Fruit fly (Drosophila melanogaster) whole organism, embryonic: ENCODE data around the gene CG42828.

Experiments used
- Abd-B ChIP-seq: fragments of 200-800 bp; sonication (Bioruptor generic); optimal IDR thresholded peaks from 2 replicates; lab custom pipeline; 2018; ENCODE audit warnings: missing biosample characterization, mild to moderate bottlenecking, missing genetic modification characterization, moderate library complexity
- B-H2 ChIP-seq: fragments of 200-800 bp; sonication (Bioruptor generic); optimal IDR thresholded peaks from 2 replicates; lab custom pipeline; 2018; ENCODE audit warnings: missing biosample characterization, mild to moderate bottlenecking, missing genetic modification characterization
- CG10209 ChIP-seq: fragments of 200-800 bp; sonication (Bioruptor generic); optimal IDR thresholded peaks from 3 replicates; lab custom pipeline; 2017; ENCODE audit warnings: missing biosample characterization, mild to moderate bottlenecking, missing genetic modification characterization, missing genetic modification reagents
- CG1024 ChIP-seq: fragments of 200-800 bp; sonication (Bioruptor generic); IDR thresholded peaks from 2 replicates; pipeline ENCODE4 v1.3.6; 2022; ENCODE audit warnings: missing biosample characterization, missing genetic modification characterization
- CG11504 ChIP-seq: fragments of 200-800 bp; sonication (Bioruptor generic); optimal IDR thresholded peaks from 3 replicates; lab custom pipeline; 2019; ENCODE audit warnings: missing biosample characterization, mild to moderate bottlenecking, missing genetic modification characterization, moderate library complexity
- CG12659 ChIP-seq: fragments of 200-800 bp; sonication (Bioruptor generic); optimal IDR thresholded peaks from 3 replicates; lab custom pipeline; 2017; ENCODE audit warnings: mild to moderate bottlenecking, missing biosample characterization, missing genetic modification reagents, missing genetic modification characterization
- CG15011 ChIP-seq: fragments of 200-800 bp; sonication (Bioruptor generic); optimal IDR thresholded peaks from 3 replicates; lab custom pipeline; 2018; ENCODE audit warnings: missing biosample characterization, mild to moderate bottlenecking, missing genetic modification characterization
- CG15269 ChIP-seq: fragments of 200-800 bp; sonication (Bioruptor generic); optimal IDR thresholded peaks from 2 replicates; lab custom pipeline; 2018; ENCODE audit warnings: missing biosample characterization, mild to moderate bottlenecking, missing genetic modification characterization, moderate library complexity
- CG1529 ChIP-seq: fragments of 200-800 bp; sonication (Bioruptor generic); optimal IDR thresholded peaks from 3 replicates; lab custom pipeline; 2018; ENCODE audit warnings: missing biosample characterization, missing genetic modification characterization
- CG15696 ChIP-seq: fragments of 200-800 bp; sonication (Bioruptor generic); optimal IDR thresholded peaks from 2 replicates; lab custom pipeline; 2019; ENCODE audit warnings: missing biosample characterization, mild to moderate bottlenecking, missing genetic modification characterization, moderate library complexity
- CG17328 ChIP-seq: fragments of 200-800 bp; sonication (Bioruptor generic); IDR thresholded peaks from 2 replicates; pipeline ENCODE4 v1.3.6; 2022; ENCODE audit warnings: missing biosample characterization, missing genetic modification characterization
- CG2116 ChIP-seq: fragments of 200-800 bp; sonication (Bioruptor generic); optimal IDR thresholded peaks from 3 replicates; lab custom pipeline; 2018; ENCODE audit warnings: missing biosample characterization, mild to moderate bottlenecking, missing genetic modification characterization
- CG2712 ChIP-seq: fragments of 200-800 bp; optimal IDR thresholded peaks from 3 replicates; lab custom pipeline; 2019; ENCODE audit warnings: missing biosample characterization, mild to moderate bottlenecking, missing genetic modification characterization, moderate library complexity
- CG31224 ChIP-seq: fragments of 200-800 bp; sonication (Bioruptor generic); IDR thresholded peaks from 2 replicates; pipeline ENCODE4 v1.3.6; 2022; ENCODE audit warnings: missing biosample characterization, missing genetic modification characterization
- CG34376 ChIP-seq: fragments of 200-800 bp; sonication (Bioruptor generic); optimal IDR thresholded peaks from 2 replicates; lab custom pipeline; 2018; ENCODE audit warnings: missing biosample characterization, mild to moderate bottlenecking, missing genetic modification characterization
- CG4730 ChIP-seq: fragments of 200-800 bp; sonication (Bioruptor generic); IDR thresholded peaks from 2 replicates; pipeline ENCODE4 v1.3.6; 2022; ENCODE audit warnings: missing biosample characterization, missing genetic modification characterization
- CG8290 ChIP-seq, 3 experiments: fragments of 200-800 bp; sonication (Bioruptor generic); optimal IDR thresholded peaks; 2 replicates each; lab custom pipeline; 2016 to 2019; ENCODE audit warnings: missing biosample characterization in 3 of 3, missing genetic modification characterization in 3 of 3, mild to moderate bottlenecking in 2 of 3, moderate library complexity in 1 of 3
- CG8924 ChIP-seq: fragments of 200-800 bp; optimal IDR thresholded peaks from 3 replicates; lab custom pipeline; 2019; ENCODE audit warnings: missing biosample characterization, mild to moderate bottlenecking, missing genetic modification characterization, moderate library complexity
- Dll ChIP-seq: fragments of 200-800 bp; sonication (Bioruptor generic); IDR thresholded peaks from 4 replicates; pipeline ENCODE4 v1.3.6; 2022; ENCODE audit warnings: missing biosample characterization, missing genetic modification characterization; ENCODE audit not compliant: partially characterized antibody
- Fer1 ChIP-seq: fragments of 200-800 bp; sonication (Bioruptor generic); optimal IDR thresholded peaks from 2 replicates; lab custom pipeline; 2017; ENCODE audit warnings: missing biosample characterization, mild to moderate bottlenecking, missing genetic modification characterization
- HLHmδ ChIP-seq: fragments of 200-800 bp; sonication (Bioruptor generic); optimal IDR thresholded peaks from 2 replicates; lab custom pipeline; 2018; ENCODE audit warnings: missing biosample characterization, mild to moderate bottlenecking, missing genetic modification characterization, moderate library complexity
- HmgZ ChIP-seq: fragments of 200-800 bp; sonication (Bioruptor generic); optimal IDR thresholded peaks from 2 replicates; lab custom pipeline; 2018; ENCODE audit warnings: missing biosample characterization, mild to moderate bottlenecking, missing genetic modification characterization
- Jarid2 ChIP-seq: fragments of 200-800 bp; sonication (Bioruptor generic); optimal IDR thresholded peaks from 3 replicates; lab custom pipeline; 2017; ENCODE audit warnings: mild to moderate bottlenecking, missing biosample characterization, missing genetic modification reagents, missing genetic modification characterization
- Mrtf ChIP-seq: fragments of 200-800 bp; sonication (Bioruptor generic); IDR thresholded peaks from 3 replicates; pipeline ENCODE4 v1.3.6; 2022; ENCODE audit warnings: missing biosample characterization, missing genetic modification characterization
- Oli ChIP-seq: fragments of 200-800 bp; sonication (Bioruptor generic); optimal IDR thresholded peaks from 2 replicates; lab custom pipeline; 2018; ENCODE audit warnings: missing biosample characterization, mild to moderate bottlenecking, missing genetic modification characterization, moderate library complexity
- PHDP ChIP-seq: fragments of 200-800 bp; sonication (Bioruptor generic); optimal IDR thresholded peaks from 3 replicates; lab custom pipeline; 2018; ENCODE audit warnings: missing biosample characterization, mild to moderate bottlenecking, missing genetic modification characterization, moderate library complexity
- Xrp1 ChIP-seq: fragments of 200-800 bp; sonication (Bioruptor generic); IDR thresholded peaks from 2 replicates; pipeline ENCODE4 v1.3.6; 2022; ENCODE audit warnings: missing biosample characterization, missing genetic modification characterization
- ac ChIP-seq: fragments of 200-800 bp; sonication (Bioruptor generic); optimal IDR thresholded peaks from 3 replicates; lab custom pipeline; 2017; ENCODE audit warnings: missing biosample characterization, mild to moderate bottlenecking, missing genetic modification characterization
- bsh ChIP-seq, 2 experiments: fragments of 200-800 bp; sonication (Bioruptor generic); optimal IDR thresholded peaks; 2 replicates each; lab custom pipeline; 2017 to 2018; ENCODE audit warnings: mild to moderate bottlenecking in 2 of 2, missing biosample characterization in 2 of 2, missing genetic modification characterization in 2 of 2, moderate library complexity in 1 of 2
- corto ChIP-seq: fragments of 200-800 bp; sonication (Bioruptor generic); optimal IDR thresholded peaks from 2 replicates; lab custom pipeline; 2016; ENCODE audit warnings: missing biosample characterization, mild to moderate bottlenecking, missing genetic modification characterization, moderate library complexity
- gfzf ChIP-seq: fragments of 200-800 bp; sonication (Bioruptor generic); optimal IDR thresholded peaks from 2 replicates; lab custom pipeline; 2016; ENCODE audit warnings: missing biosample characterization, mild to moderate bottlenecking, missing genetic modification characterization, moderate library complexity
- ind ChIP-seq: fragments of 200-800 bp; sonication (Bioruptor generic); optimal IDR thresholded peaks from 3 replicates; lab custom pipeline; 2016; ENCODE audit warnings: missing biosample characterization, missing genetic modification characterization
- insv ChIP-seq, 2 experiments: fragments of 200-800 bp; sonication (Bioruptor generic); optimal IDR thresholded peaks; 3 replicates each; lab custom pipeline; 2016 to 2018; ENCODE audit warnings: missing biosample characterization in 2 of 2, missing genetic modification characterization in 2 of 2
- pfk ChIP-seq: fragments of 200-800 bp; sonication (Bioruptor generic); optimal IDR thresholded peaks from 2 replicates; lab custom pipeline; 2018; ENCODE audit warnings: missing biosample characterization, mild to moderate bottlenecking, missing genetic modification characterization, moderate library complexity
- pzg ChIP-seq: fragments of 200-800 bp; sonication (Bioruptor generic); optimal IDR thresholded peaks from 3 replicates; lab custom pipeline; 2018; ENCODE audit warnings: missing biosample characterization, mild to moderate bottlenecking, missing genetic modification characterization, moderate library complexity
- row ChIP-seq: fragments of 200-800 bp; sonication (Bioruptor generic); IDR thresholded peaks from 3 replicates; pipeline ENCODE4 v1.3.6; 2022; ENCODE audit warnings: missing biosample characterization, missing genetic modification characterization
- sd ChIP-seq: fragments of 200-800 bp; sonication (Bioruptor generic); optimal IDR thresholded peaks from 3 replicates; lab custom pipeline; 2018; ENCODE audit warnings: missing biosample characterization, mild to moderate bottlenecking, missing genetic modification characterization, moderate library complexity
- slbo ChIP-seq: fragments of 200-800 bp; sonication (Bioruptor generic); IDR thresholded peaks from 2 replicates; pipeline ENCODE4 v1.3.6; 2022; ENCODE audit warnings: missing biosample characterization, missing genetic modification characterization
- sug ChIP-seq: fragments of 200-800 bp; optimal IDR thresholded peaks from 2 replicates; lab custom pipeline; 2019; ENCODE audit warnings: missing biosample characterization, mild to moderate bottlenecking, missing genetic modification characterization, moderate library complexity
- ttk ChIP-seq: fragments of 200-800 bp; sonication (Bioruptor generic); IDR thresholded peaks from 2 replicates; pipeline ENCODE4 v2.1.2; 2022; ENCODE audit warnings: missing biosample characterization, missing genetic modification characterization

Gene CG42828

DNA sequence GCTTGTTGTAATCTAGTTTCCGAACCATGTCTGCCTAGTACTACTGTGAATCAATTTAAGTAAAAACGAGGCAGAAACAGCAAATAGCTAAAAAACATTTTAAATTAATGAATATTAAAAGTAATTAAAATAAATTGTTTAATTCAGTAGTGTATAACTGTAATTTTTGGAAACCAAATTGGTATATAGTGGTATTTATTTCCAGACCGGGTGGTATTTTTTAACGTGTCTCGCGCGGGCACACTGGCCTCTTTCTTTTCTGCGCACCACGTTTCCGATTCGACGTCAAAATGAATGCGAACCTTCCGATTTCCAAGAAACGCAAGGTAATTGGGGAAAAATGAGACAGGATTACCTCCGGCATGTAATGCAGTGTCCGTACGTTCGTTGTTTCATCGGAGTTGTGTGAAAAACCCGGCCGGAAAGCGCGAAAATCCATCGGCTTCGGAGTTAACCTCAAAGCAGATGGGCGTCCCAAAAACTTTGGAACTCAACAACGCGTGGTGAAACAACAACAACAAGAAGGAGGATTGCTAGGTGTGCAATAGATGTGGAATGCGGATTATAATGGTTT is 14.9 kb upstream of the CG42828 start, which contains the start of gene RpS3 (continued):
- TF ChIP-seq CG1529 (GFP tag; lab: Kevin White, UChicago): peak; percentile 13
- peak; percentile 58 for TF ChIP-seq CG34376
- TF ChIP-seq slbo (GFP tag; lab: Robert Waterston, UW): no peak
- TF ChIP-seq pzg: peak; percentile 64
- peak; percentile 59 for TF ChIP-seq CG2116 (GFP tag; lab: Kevin White, UChicago)
- no peak for TF ChIP-seq ttk (GFP tag; lab: Robert Waterston, UW)
- TF ChIP-seq CG12659 (GFP tag; lab: Kevin White, UChicago): peak; percentile 50
- peak; percentile 94 for TF ChIP-seq CG2712 (tag; lab: Kevin White, UChicago)
- no peak for TF ChIP-seq CG10209
- peak; percentile 12 for TF ChIP-seq pfk (GFP tag; lab: Kevin White, UChicago)
- no peak for TF ChIP-seq CG1024 (GFP tag; lab: Robert Waterston, UW)
- TF ChIP-seq CG15269 (tag; lab: Kevin White, UChicago): no peak
- no peak for TF ChIP-seq corto (GFP tag; lab: Kevin White, UChicago)
- TF ChIP-seq Abd-B: no peak
- peak; percentile 57 for TF ChIP-seq CG11504 (tag; lab: Kevin White, UChicago)
- peak; percentile 3 for TF ChIP-seq CG15011 (GFP tag; lab: Kevin White, UChicago)
- no peak for TF ChIP-seq Mrtf (GFP tag; lab: Robert Waterston, UW)
- no peak for TF ChIP-seq ac
- peak; percentile 71 for TF ChIP-seq gfzf
- TF ChIP-seq bsh (GFP tag; optimal IDR thresholded peaks at IDR 0.05; lab: Kevin White, UChicago): peak in 1 of 2 experiments; percentile 45
- no peak for TF ChIP-seq ind
- peak; percentile 63 for TF ChIP-seq Fer1
- no peak for TF ChIP-seq CG15696 (tag; lab: Kevin White, UChicago)
- TF ChIP-seq CG17328: no peak
- TF ChIP-seq sug: peak; percentile 36
- TF ChIP-seq Xrp1 (GFP tag; lab: Robert Waterston, UW): no peak
- TF ChIP-seq B-H2 (GFP tag; lab: Kevin White, UChicago): peak; percentile 42
- TF ChIP-seq HLHmδ (GFP tag; lab: Kevin White, UChicago): no peak
- no peak for TF ChIP-seq Oli (tag; lab: Kevin White, UChicago)
- TF ChIP-seq CG8290 (GFP tag; optimal IDR thresholded peaks at IDR 0.05; lab: Kevin White, UChicago): peak; percentile 23
- peak in 1 of 2 experiments; percentile 50 for TF ChIP-seq CG8290 (tag; optimal IDR thresholded peaks at IDR 0.05; lab: Kevin White, UChicago)
- peak; percentile 42 for TF ChIP-seq CG8924 (tag; lab: Kevin White, UChicago)
- peak; percentile 33 for TF ChIP-seq Jarid2 (GFP tag; lab: Kevin White, UChicago)
- no peak for TF ChIP-seq CG4730 (GFP tag; lab: Robert Waterston, UW)
- TF ChIP-seq sd (tag; lab: Kevin White, UChicago): peak; percentile 31
- TF ChIP-seq CG31224 (GFP tag; lab: Robert Waterston, UW): no peak
- peak in 1 of 2 experiments; percentile 35 for TF ChIP-seq insv (GFP tag; optimal IDR thresholded peaks at IDR 0.05; lab: Kevin White, UChicago)
- TF ChIP-seq HmgZ (tag; lab: Kevin White, UChicago): no peak
- 0 out of 4 replicates have a peak, but pooled peaks have one; percentile 29 for TF ChIP-seq Dll
- 0 out of 3 replicates have a peak, but pooled peaks have one; percentile 8 for TF ChIP-seq row (GFP tag; lab: Robert Waterston, UW)
- TF ChIP-seq PHDP: peak; percentile 39
